Fruit fly (Drosophila melanogaster) whole organism, wandering third instar larva: ENCODE data around the gene CG9519.

ENCODE experiments used
- Abd-B ChIP-seq: fragments of >200 bp; optimal IDR thresholded peaks from 2 replicates; lab custom pipeline; 2017; ENCODE audit warnings: missing biosample characterization, missing genetic modification characterization
- CG32264 ChIP-seq: fragments of 200-800 bp; sonication (Bioruptor generic); optimal IDR thresholded peaks from 2 replicates; lab custom pipeline; 2016; ENCODE audit warnings: missing biosample characterization, missing genetic modification characterization
- CG9705 ChIP-seq: fragments of 200-800 bp; sonication (Bioruptor generic); optimal IDR thresholded peaks from 2 replicates; lab custom pipeline; 2018; ENCODE audit warnings: missing biosample characterization, mild to moderate bottlenecking, missing genetic modification characterization
- CrebA ChIP-seq: fragments of 200-800 bp; sonication (Bioruptor generic); optimal IDR thresholded peaks from 2 replicates; lab custom pipeline; 2016; ENCODE audit warnings: missing biosample characterization, mild to moderate bottlenecking, missing genetic modification characterization, borderline replicate concordance
- Dfd ChIP-seq: fragments of >200 bp; optimal IDR thresholded peaks from 2 replicates; lab custom pipeline; 2017; ENCODE audit warnings: missing biosample characterization, missing genetic modification characterization
- GATAd ChIP-seq: sonication (Bioruptor generic); optimal IDR thresholded peaks from 2 replicates; lab custom pipeline; 2016; ENCODE audit warnings: missing biosample characterization, missing genetic modification characterization
- HLH106 ChIP-seq: fragments of 200-800 bp; optimal IDR thresholded peaks from 3 replicates; lab custom pipeline; 2019; ENCODE audit warnings: missing biosample characterization, mild to moderate bottlenecking, missing genetic modification characterization, moderate library complexity
- Hnf4 ChIP-seq: fragments of 200-800 bp; sonication (Bioruptor generic); optimal IDR thresholded peaks from 2 replicates; lab custom pipeline; 2016; ENCODE audit warnings: missing biosample characterization, mild to moderate bottlenecking, missing genetic modification characterization
- Hr83 ChIP-seq: fragments of 200-300 bp; sonication (Bioruptor generic); optimal IDR thresholded peaks from 2 replicates; lab custom pipeline; 2016; ENCODE audit warnings: missing biosample characterization, mild to moderate bottlenecking, missing genetic modification characterization, moderate library complexity; ENCODE audit not compliant: poor library complexity, severe bottlenecking
- N ChIP-seq: fragments of >200 bp; optimal IDR thresholded peaks from 2 replicates; lab custom pipeline; 2018; ENCODE audit warnings: missing biosample characterization, missing external identifiers, missing genetic modification characterization
- OdsH ChIP-seq: fragments of 200-800 bp; sonication (Bioruptor generic); optimal IDR thresholded peaks from 2 replicates; lab custom pipeline; 2016; ENCODE audit warnings: missing biosample characterization, mild to moderate bottlenecking, missing genetic modification characterization
- Rel ChIP-seq, 2 experiments: fragments of 200-800 bp; sonication (Bioruptor generic) in 1 of 2; optimal IDR thresholded peaks; 2 replicates in 1 of 2; 3 replicates in 1 of 2; lab custom pipeline; 2016 to 2019; ENCODE audit warnings: mild to moderate bottlenecking in 2 of 2, missing biosample characterization in 2 of 2, missing genetic modification characterization in 2 of 2, moderate library complexity in 1 of 2
- Sp1 ChIP-seq: fragments of 200-800 bp; sonication (Bioruptor generic); optimal IDR thresholded peaks from 3 replicates; lab custom pipeline; 2019; ENCODE audit warnings: missing biosample characterization, mild to moderate bottlenecking, missing genetic modification characterization, moderate library complexity
- br ChIP-seq: fragments of 200-800 bp; sonication (Bioruptor generic); optimal IDR thresholded peaks from 2 replicates; lab custom pipeline; 2016; ENCODE audit warnings: missing biosample characterization, missing genetic modification characterization
- brk ChIP-seq: fragments of 200-800 bp; sonication (Bioruptor generic); optimal IDR thresholded peaks from 2 replicates; lab custom pipeline; 2016; ENCODE audit warnings: missing biosample characterization, mild to moderate bottlenecking, missing genetic modification characterization
- dl ChIP-seq, 2 experiments: fragments of 175-275, 200-275 bp in 1 of 2; fragments of 200-275 bp in 1 of 2; sonication (Bioruptor generic); optimal IDR thresholded peaks; lab custom pipeline; 2018; ENCODE audit warnings: mild to moderate bottlenecking in 2 of 2, missing biosample characterization in 2 of 2, missing genetic modification characterization in 2 of 2, moderate library complexity in 2 of 2; ENCODE audit not compliant: partially characterized antibody in 2 of 2, insufficient read depth in 1 of 2
- dmrt93B ChIP-seq: fragments of 200-800 bp; sonication (Bioruptor generic); optimal IDR thresholded peaks from 2 replicates; lab custom pipeline; 2018; ENCODE audit warnings: missing biosample characterization, mild to moderate bottlenecking, missing genetic modification characterization
- ey ChIP-seq: fragments of 200-800 bp; sonication (Bioruptor generic); optimal IDR thresholded peaks from 2 replicates; lab custom pipeline; 2016; ENCODE audit warnings: missing biosample characterization, missing genetic modification characterization
- fru ChIP-seq: fragments of 200-800 bp; sonication (Bioruptor generic); optimal IDR thresholded peaks from 3 replicates; lab custom pipeline; 2016; ENCODE audit warnings: missing biosample characterization, mild to moderate bottlenecking, missing genetic modification characterization
- h ChIP-seq: fragments of 200-800 bp; sonication (Bioruptor generic); optimal IDR thresholded peaks from 3 replicates; lab custom pipeline; 2016; ENCODE audit warnings: missing biosample characterization, mild to moderate bottlenecking, missing genetic modification characterization
- jim ChIP-seq: fragments of 175-275, 200-325 bp; sonication (Bioruptor generic); optimal IDR thresholded peaks from 2 replicates; lab custom pipeline; 2016; ENCODE audit warnings: missing biosample characterization, mild to moderate bottlenecking, missing genetic modification characterization
- lola ChIP-seq: fragments of >200 bp; optimal IDR thresholded peaks from 2 replicates; lab custom pipeline; 2017; ENCODE audit warnings: missing biosample characterization, missing genetic modification characterization
- psq ChIP-seq: fragments of 200-800 bp; sonication (Bioruptor generic); optimal IDR thresholded peaks from 3 replicates; lab custom pipeline; 2017; ENCODE audit warnings: missing biosample characterization, mild to moderate bottlenecking, missing genetic modification characterization, moderate library complexity
- tai ChIP-seq: sonication (Bioruptor generic); optimal IDR thresholded peaks from 2 replicates; lab custom pipeline; 2016; ENCODE audit warnings: missing biosample characterization, missing genetic modification characterization
- usp ChIP-seq: fragments of >200 bp; optimal IDR thresholded peaks from 2 replicates; lab custom pipeline; 2017; ENCODE audit warnings: missing biosample characterization, missing genetic modification characterization
- woc ChIP-seq: sonication (Bioruptor generic); optimal IDR thresholded peaks from 2 replicates; lab custom pipeline; 2016; ENCODE audit warnings: missing biosample characterization, mild to moderate bottlenecking, missing genetic modification characterization

The CG9519 gene

DNA sequence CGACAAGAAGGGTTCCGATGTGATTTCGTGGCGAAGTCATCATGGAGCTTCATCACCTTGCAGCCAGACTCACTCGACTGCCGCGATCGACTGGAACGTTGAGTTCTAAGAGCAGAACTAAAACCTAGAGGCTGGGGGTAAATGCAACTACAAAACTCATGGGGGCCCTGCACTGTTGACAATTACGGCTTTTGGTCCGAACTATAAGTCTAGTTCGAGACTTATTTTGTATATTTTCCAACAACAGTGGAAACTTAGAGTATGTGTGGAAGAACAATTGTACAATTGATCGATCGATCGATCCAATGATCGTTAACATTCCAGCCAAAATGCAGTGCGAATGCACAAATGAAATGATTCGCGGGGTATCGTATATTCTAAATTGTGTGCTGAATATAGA is at the start of gene CG9519:
TSS of gene CG9519 (minus strand) at position 101 of the 400 bp plus-strand sequence.
- no peak for TF ChIP-seq usp (GFP tag; lab: Kevin White, UChicago)

DNA sequence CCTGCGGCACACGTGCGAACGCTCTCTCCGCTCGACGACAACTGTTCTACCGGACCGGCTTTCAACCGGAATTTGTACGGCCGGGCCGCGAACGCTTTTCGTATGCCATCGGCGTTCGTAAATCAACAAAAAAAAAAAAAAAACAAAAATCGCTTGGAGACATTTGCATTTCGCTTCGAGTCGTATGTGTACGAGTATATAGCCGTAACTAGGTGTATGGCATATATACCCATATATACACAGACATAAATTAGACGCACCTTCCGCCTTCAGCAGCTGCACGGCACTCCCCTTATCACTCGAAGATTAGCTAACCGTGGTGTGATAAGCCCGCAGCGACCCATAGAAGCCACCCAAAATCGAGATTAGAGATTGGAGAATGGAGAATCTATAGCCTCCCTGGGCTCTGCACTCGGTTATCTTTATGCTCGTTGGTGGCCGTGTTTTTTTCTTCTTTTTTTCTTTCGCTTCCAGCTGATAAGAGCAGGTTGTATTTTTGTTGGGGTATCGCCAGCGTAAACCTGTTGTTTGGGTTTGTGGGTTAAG is 49.4 kb upstream of the CG9519 start, which contains the start of gene CG9512:
TSS of gene CG9512 (minus strand) at position 51 of the 546 bp plus-strand sequence.
- TF ChIP-seq CrebA (GFP tag; lab: Kevin White, UChicago) (peak; percentile 2), brk (GFP tag; lab: Kevin White, UChicago) (no peak)

DNA sequence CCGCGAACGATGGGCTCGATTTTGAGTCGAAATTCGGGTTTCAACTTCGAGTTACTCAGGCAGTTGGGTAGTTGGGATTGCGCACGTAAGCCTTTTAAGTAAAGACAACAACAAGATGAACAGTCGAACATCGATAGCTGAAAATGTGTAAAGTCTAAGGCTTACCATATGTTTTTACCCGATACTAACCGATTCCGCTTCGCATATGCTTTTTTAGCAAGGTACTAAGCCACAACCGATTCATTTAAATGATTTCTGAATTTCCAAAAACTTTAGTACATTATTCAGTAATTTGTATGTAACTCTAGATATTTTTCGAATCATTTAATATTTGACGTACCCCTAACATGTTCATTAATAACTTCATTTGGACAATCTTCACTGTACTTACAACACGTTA is 41.4 kb upstream of the CG9519 start:
- TF ChIP-seq fru (GFP tag; lab: Kevin White, UChicago), result peak; percentile 61
- no peak for TF ChIP-seq GATAd (GFP tag; lab: Kevin White, UChicago)
- TF ChIP-seq ey (GFP tag; lab: Kevin White, UChicago), result no peak
- TF ChIP-seq Abd-B, result no peak
- no peak for TF ChIP-seq N (GFP tag; lab: Kevin White, UChicago)
- peak; percentile 41 for TF ChIP-seq Sp1 (GFP tag; lab: Kevin White, UChicago)
- TF ChIP-seq dl (GFP tag; optimal IDR thresholded peaks at IDR 0.05; lab: Kevin White, UChicago; ENCODE audit: insufficient read depth in 1 of 2, partially characterized antibody in 2 of 2), result no peak
- peak; percentile 13 for TF ChIP-seq dmrt93B
- no peak for TF ChIP-seq Hnf4 (GFP tag; lab: Kevin White, UChicago)
- no peak for TF ChIP-seq Hr83 (GFP tag; lab: Kevin White, UChicago)
- TF ChIP-seq h (GFP tag; lab: Kevin White, UChicago), result peak; percentile 16
- TF ChIP-seq psq, result peak; percentile 1
- TF ChIP-seq usp (GFP tag; lab: Kevin White, UChicago), result no peak

DNA sequence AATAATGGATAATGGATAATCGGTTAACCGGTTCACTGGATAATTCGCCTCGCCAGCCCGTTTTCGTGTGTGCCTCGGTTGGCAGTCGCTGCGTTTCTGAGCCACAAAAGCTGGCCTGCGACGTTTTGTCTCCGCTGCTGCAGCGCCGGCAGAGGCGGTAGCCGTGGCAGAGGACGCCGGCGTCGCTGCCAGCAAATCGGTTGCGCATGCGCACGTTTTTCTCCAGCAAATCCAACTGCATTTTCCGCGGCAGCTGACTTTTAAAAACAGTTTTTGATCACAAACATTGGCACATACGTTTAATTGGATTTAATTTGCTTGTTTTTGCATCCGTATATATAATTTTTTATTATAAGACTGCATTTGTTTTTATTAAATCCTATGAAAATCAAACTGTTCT is 40.6 kb upstream of the CG9519 start, which contains the start of gene CG9514:
TSS of gene CG9514 (minus strand) at position 101 of the 400 bp plus-strand sequence.
- TF ChIP-seq brk (GFP tag; lab: Kevin White, UChicago) (no peak), br (GFP tag; lab: Kevin White, UChicago) (no peak), Hr83 (GFP tag; lab: Kevin White, UChicago) (no peak), fru (GFP tag; lab: Kevin White, UChicago) (no peak), Rel (GFP tag; optimal IDR thresholded peaks at IDR 0.05; lab: Kevin White, UChicago) (no peak), Rel (tag; optimal IDR thresholded peaks at IDR 0.05; lab: Kevin White, UChicago) (no peak), N (GFP tag; lab: Kevin White, UChicago) (no peak), jim (no peak), lola (no peak), ey (GFP tag; lab: Kevin White, UChicago) (no peak), h (GFP tag; lab: Kevin White, UChicago) (no peak), Hnf4 (GFP tag; lab: Kevin White, UChicago) (no peak), usp (GFP tag; lab: Kevin White, UChicago) (no peak), OdsH (GFP tag; lab: Kevin White, UChicago) (no peak)

DNA sequence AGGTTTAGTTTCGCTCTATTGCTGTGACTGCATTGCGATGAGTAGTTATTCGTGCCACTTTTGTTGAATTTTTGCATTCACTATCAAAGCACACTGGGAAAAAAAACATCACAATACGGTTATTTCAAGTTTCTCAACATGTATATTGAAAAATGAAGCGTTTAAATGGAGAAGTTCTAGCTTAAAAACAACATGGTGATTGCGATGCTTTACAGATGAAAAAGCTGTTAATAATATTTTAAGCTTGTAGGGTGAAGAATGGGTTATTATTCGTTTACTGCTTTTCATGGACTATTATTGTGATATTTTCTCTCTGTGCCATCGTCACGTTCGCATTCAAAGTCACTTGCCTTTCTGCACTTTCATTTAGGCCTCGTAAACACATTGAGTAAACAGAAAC is 40.1 kb upstream of the CG9519 start:
- no peak for TF ChIP-seq brk (GFP tag; lab: Kevin White, UChicago)
- no peak for TF ChIP-seq HLH106 (tag; lab: Kevin White, UChicago)
- TF ChIP-seq Hr83 (GFP tag; lab: Kevin White, UChicago), result no peak
- TF ChIP-seq lola, result no peak
- no peak for TF ChIP-seq dmrt93B
- no peak for TF ChIP-seq usp (GFP tag; lab: Kevin White, UChicago)
- TF ChIP-seq Rel (GFP tag; optimal IDR thresholded peaks at IDR 0.05; lab: Kevin White, UChicago), result no peak
- TF ChIP-seq Rel (tag; optimal IDR thresholded peaks at IDR 0.05; lab: Kevin White, UChicago), result no peak
- TF ChIP-seq Abd-B, result no peak
- no peak for TF ChIP-seq Hnf4 (GFP tag; lab: Kevin White, UChicago)
- TF ChIP-seq CG32264, result no peak
- no peak for TF ChIP-seq woc (GFP tag; lab: Kevin White, UChicago)
- no peak for TF ChIP-seq Dfd (GFP tag; lab: Kevin White, UChicago)
- TF ChIP-seq CG9705 (GFP tag; lab: Kevin White, UChicago), result no peak
- TF ChIP-seq fru (GFP tag; lab: Kevin White, UChicago), result no peak
- no peak for TF ChIP-seq br (GFP tag; lab: Kevin White, UChicago)
- no peak for TF ChIP-seq dl (GFP tag; optimal IDR thresholded peaks at IDR 0.05; lab: Kevin White, UChicago; ENCODE audit: insufficient read depth in 1 of 2, partially characterized antibody in 2 of 2)
- TF ChIP-seq tai (GFP tag; lab: Kevin White, UChicago), result no peak
- no peak for TF ChIP-seq ey (GFP tag; lab: Kevin White, UChicago)
- TF ChIP-seq Sp1 (GFP tag; lab: Kevin White, UChicago), result no peak
